Fruit fly (Drosophila melanogaster): Measurements from ENCODE around the gene LysP.

dm6 chr3L:1168445-1168844 is 50.1 kb downstream of the LysP start:
- TF ChIP-seq CrebA (GFP tag; optimal IDR thresholded peaks at IDR 0.05; ENCODE audit: borderline replicate concordance) = no peak
- TF ChIP-seq pan (optimal IDR thresholded peaks at IDR 0.05) = no peak
